Worm (Caenorhabditis elegans) whole organism, L2 larva: ENCODE data around the gene F10B5.3.

Experiments used
- C34F6.9 ChIP-seq: fragments of 150-350 bp; optimal IDR thresholded peaks from 2 replicates; lab custom pipeline; 2014; ENCODE audit warnings: missing biosample characterization, missing genetic modification characterization
- F13H6.1 ChIP-seq: sonication (generic microtip); optimal IDR thresholded peaks from 2 replicates; lab custom pipeline; 2016; ENCODE audit warnings: missing genetic modification characterization, missing compliant biosample characterization
- R02D3.7 ChIP-seq: fragments of 150-350 bp; optimal IDR thresholded peaks from 2 replicates; lab custom pipeline; 2014; ENCODE audit warnings: missing biosample characterization, missing genetic modification characterization
- Y55F3AM.14 ChIP-seq: fragments of 200-800 bp; sonication (Bioruptor generic); optimal IDR thresholded peaks from 2 replicates; lab custom pipeline; 2018; ENCODE audit warnings: mild to moderate bottlenecking, missing genetic modification characterization, missing compliant biosample characterization
- ZK546.5 ChIP-seq: sonication (generic microtip); optimal IDR thresholded peaks from 2 replicates; lab custom pipeline; 2017; ENCODE audit warnings: missing biosample characterization, missing genetic modification characterization
- alr-1 ChIP-seq: fragments of 150-350 bp; optimal IDR thresholded peaks from 2 replicates; lab custom pipeline; 2014; ENCODE audit warnings: missing biosample characterization, missing genetic modification characterization
- aly-2 ChIP-seq: fragments of 150-350 bp; optimal IDR thresholded peaks from 2 replicates; lab custom pipeline; 2014; ENCODE audit warnings: missing biosample characterization, missing genetic modification characterization
- ama-1 ChIP-seq: fragments of 150-350 bp; optimal IDR thresholded peaks from 2 replicates; lab custom pipeline; 2018; ENCODE audit warnings: inconsistent platforms
- blmp-1 ChIP-seq: sonication (generic microtip); optimal IDR thresholded peaks from 2 replicates; lab custom pipeline; 2017; ENCODE audit warnings: missing genetic modification characterization, mild to moderate bottlenecking, missing compliant biosample characterization, antibody characterized with exemption, moderate library complexity; ENCODE audit not compliant: insufficient read depth
- ceh-82 ChIP-seq: fragments of 150-350 bp; optimal IDR thresholded peaks from 2 replicates; lab custom pipeline; 2014; ENCODE audit warnings: missing biosample characterization, missing genetic modification characterization
- crh-2 ChIP-seq: sonication (generic microtip); optimal IDR thresholded peaks from 2 replicates; lab custom pipeline; 2017; ENCODE audit warnings: missing biosample characterization, missing genetic modification characterization
- dmd-4 ChIP-seq: sonication (generic microtip); optimal IDR thresholded peaks from 2 replicates; lab custom pipeline; 2017; ENCODE audit warnings: missing biosample characterization, missing genetic modification characterization
- egl-27 ChIP-seq: sonication (generic microtip); optimal IDR thresholded peaks from 3 replicates; lab custom pipeline; 2017; ENCODE audit warnings: missing biosample characterization, missing genetic modification reagents, missing genetic modification characterization
- elt-1 ChIP-seq: fragments of 150-350 bp; optimal IDR thresholded peaks from 2 replicates; lab custom pipeline; 2014; ENCODE audit warnings: missing biosample characterization, missing genetic modification characterization
- elt-3 ChIP-seq: sonication (generic microtip); optimal IDR thresholded peaks from 2 replicates; lab custom pipeline; 2017; ENCODE audit warnings: missing biosample characterization, missing genetic modification characterization
- fos-1 ChIP-seq: fragments of 150-350 bp; optimal IDR thresholded peaks from 2 replicates; lab custom pipeline; 2014; ENCODE audit warnings: missing biosample characterization, missing genetic modification characterization
- gmeb-1 ChIP-seq: fragments of 150-350 bp; optimal IDR thresholded peaks from 2 replicates; lab custom pipeline; 2014; ENCODE audit warnings: missing biosample characterization, missing genetic modification characterization
- lin-39 ChIP-seq: fragments of 150-350 bp; optimal IDR thresholded peaks from 2 replicates; lab custom pipeline; 2014; ENCODE audit warnings: missing biosample characterization, missing genetic modification reagents, missing genetic modification characterization
- lsy-2 ChIP-seq, 2 experiments: fragments of 150-350 bp in 1 of 2; sonication (generic microtip) in 1 of 2; optimal IDR thresholded peaks; 2 replicates each; lab custom pipeline; 2014 to 2017; ENCODE audit warnings: missing biosample characterization in 2 of 2, missing genetic modification characterization in 2 of 2
- mab-5 ChIP-seq: fragments of 150-350 bp; optimal IDR thresholded peaks from 2 replicates; lab custom pipeline; 2014; ENCODE audit warnings: missing biosample characterization, missing genetic modification characterization
- mbf-1 ChIP-seq: sonication (generic microtip); optimal IDR thresholded peaks from 2 replicates; lab custom pipeline; 2017; ENCODE audit warnings: missing biosample characterization, missing genetic modification characterization
- mdl-1 ChIP-seq, 2 experiments: fragments of 150-350 bp in 1 of 2; sonication (generic microtip) in 1 of 2; optimal IDR thresholded peaks; 2 replicates each; lab custom pipeline; 2017; ENCODE audit warnings: missing biosample characterization in 2 of 2, missing genetic modification characterization in 2 of 2
- nhr-10 ChIP-seq: sonication (generic microtip); optimal IDR thresholded peaks from 2 replicates; lab custom pipeline; 2017; ENCODE audit warnings: missing biosample characterization, missing genetic modification characterization
- nhr-11 ChIP-seq: fragments of 150-350 bp; optimal IDR thresholded peaks from 2 replicates; lab custom pipeline; 2014; ENCODE audit warnings: missing biosample characterization, missing genetic modification characterization
- nhr-12 ChIP-seq: fragments of 150-350 bp; optimal IDR thresholded peaks from 2 replicates; lab custom pipeline; 2014; ENCODE audit warnings: missing biosample characterization, missing genetic modification characterization
- nhr-129 ChIP-seq: fragments of 150-350 bp; optimal IDR thresholded peaks from 2 replicates; lab custom pipeline; 2014; ENCODE audit warnings: missing biosample characterization, missing genetic modification characterization
- nhr-21 ChIP-seq: fragments of 150-350 bp; optimal IDR thresholded peaks from 2 replicates; lab custom pipeline; 2014; ENCODE audit warnings: missing biosample characterization, missing genetic modification characterization
- nhr-23 ChIP-seq: fragments of 150-350 bp; optimal IDR thresholded peaks from 2 replicates; lab custom pipeline; 2014; ENCODE audit warnings: missing biosample characterization, missing genetic modification reagents, missing genetic modification characterization
- nhr-237 ChIP-seq: fragments of 150-350 bp; optimal IDR thresholded peaks from 2 replicates; lab custom pipeline; 2014; ENCODE audit warnings: missing biosample characterization, missing genetic modification characterization
- nhr-25 ChIP-seq: fragments of 150-350 bp; sonication (generic microtip); optimal IDR thresholded peaks from 3 replicates; lab custom pipeline; 2014; ENCODE audit warnings: missing biosample characterization, missing genetic modification characterization
- nhr-6 ChIP-seq: fragments of 150-350 bp; optimal IDR thresholded peaks from 2 replicates; lab custom pipeline; 2014; ENCODE audit warnings: missing biosample characterization, missing genetic modification characterization
- nhr-77 ChIP-seq: fragments of 150-350 bp; optimal IDR thresholded peaks from 2 replicates; lab custom pipeline; 2014; ENCODE audit warnings: missing biosample characterization, missing genetic modification characterization
- sem-4 ChIP-seq: fragments of 150-350 bp; optimal IDR thresholded peaks from 2 replicates; lab custom pipeline; 2014; ENCODE audit warnings: missing biosample characterization, missing genetic modification reagents, missing genetic modification characterization
- skn-1 ChIP-seq: sonication (generic microtip); optimal IDR thresholded peaks from 2 replicates; lab custom pipeline; 2017; ENCODE audit warnings: missing biosample characterization, missing genetic modification characterization
- sma-3 ChIP-seq: sonication (generic microtip); optimal IDR thresholded peaks from 2 replicates; lab custom pipeline; 2016; ENCODE audit warnings: missing genetic modification reagents, missing genetic modification characterization, missing compliant biosample characterization
- sma-9 ChIP-seq, 2 experiments: fragments of 150-350 bp in 1 of 2; sonication (generic microtip) in 1 of 2; optimal IDR thresholded peaks; 2 replicates each; lab custom pipeline; 2014 to 2016; ENCODE audit warnings: missing genetic modification characterization in 2 of 2, mild to moderate bottlenecking in 1 of 2, missing biosample characterization in 1 of 2, missing compliant biosample characterization in 1 of 2, missing genetic modification reagents in 1 of 2, moderate library complexity in 1 of 2
- snpc-4 ChIP-seq: fragments of 150-350 bp; optimal IDR thresholded peaks from 2 replicates; lab custom pipeline; 2014; ENCODE audit warnings: missing biosample characterization, missing genetic modification characterization
- unc-55 ChIP-seq: fragments of 150-350 bp; sonication (generic microtip); optimal IDR thresholded peaks from 3 replicates; lab custom pipeline; 2014; ENCODE audit warnings: missing biosample characterization, missing genetic modification reagents, missing genetic modification characterization
- zag-1 ChIP-seq: fragments of 150-350 bp; optimal IDR thresholded peaks from 2 replicates; lab custom pipeline; 2014; ENCODE audit warnings: missing biosample characterization, missing genetic modification characterization
- ztf-11 ChIP-seq: sonication (generic microtip); optimal IDR thresholded peaks from 2 replicates; lab custom pipeline; 2017; ENCODE audit warnings: missing biosample characterization, missing genetic modification characterization
- ztf-4 ChIP-seq: fragments of 150-350 bp; optimal IDR thresholded peaks from 2 replicates; lab custom pipeline; 2014; ENCODE audit warnings: missing biosample characterization, missing genetic modification characterization

The F10B5.3 gene

ce11 chrII:8141135-8141534 lies 8.7 kb downstream of the F10B5.3 start:
- TF ChIP-seq skn-1 (no peak), nhr-25 (tag; lab: Kevin White, UChicago) (no peak), sem-4 (no peak), nhr-21 (no peak), elt-3 (tag; lab: Kevin White, UChicago) (no peak), dmd-4 (no peak), ZK546.5 (tag; lab: Kevin White, UChicago) (no peak), snpc-4 (no peak), elt-1 (tag; lab: Kevin White, UChicago) (no peak)

- TF ChIP-seq unc-55 (GFP tag; lab: Kevin White, UChicago) (peak; percentile 2), gmeb-1 (tag; lab: Kevin White, UChicago) (no peak), alr-1 (tag; lab: Kevin White, UChicago) (no peak), nhr-129 (tag; lab: Kevin White, UChicago) (no peak), aly-2 (tag; lab: Kevin White, UChicago) (no peak), lsy-2 (tag; optimal IDR thresholded peaks at IDR 0.05; lab: Kevin White, UChicago) (peak in 1 of 2 experiments; percentile 27), Y55F3AM.14 (GFP tag; lab: Kevin White, UChicago) (no peak), mdl-1 (tag; optimal IDR thresholded peaks at IDR 0.05; lab: Kevin White, UChicago) (no peak), R02D3.7 (tag; lab: Kevin White, UChicago) (no peak), sma-3 (GFP tag; lab: Kevin White, UChicago) (no peak), skn-1 (peak; percentile 86), C34F6.9 (tag; lab: Kevin White, UChicago) (peak; percentile 36), fos-1 (tag; lab: Kevin White, UChicago) (peak; percentile 0)
- TF ChIP-seq, all 48 proteins: peak for 5
These were observed 11.7 kb downstream of the F10B5.3 start, which contains the start of gene cdc-48.2 for ce11 chrII:8138015-8138546. Gene cdc-48.2 (plus strand): TSS chrII:8138496.

- no peak for TF ChIP-seq zag-1 (tag; lab: Kevin White, UChicago)
- no peak for TF ChIP-seq nhr-6 (tag; lab: Kevin White, UChicago)
- TF ChIP-seq nhr-129 (tag; lab: Kevin White, UChicago): peak; percentile 49
- no peak for TF ChIP-seq mdl-1 (tag; optimal IDR thresholded peaks at IDR 0.05; lab: Kevin White, UChicago)
- TF ChIP-seq F13H6.1 (tag; lab: Kevin White, UChicago): no peak
- TF ChIP-seq ztf-11 (tag; lab: Kevin White, UChicago): no peak
- TF ChIP-seq nhr-23 (tag; lab: Kevin White, UChicago): no peak
- no peak for TF ChIP-seq nhr-237 (tag; lab: Kevin White, UChicago)
- TF ChIP-seq lsy-2 (tag; optimal IDR thresholded peaks at IDR 0.05; lab: Kevin White, UChicago): peak in 1 of 2 experiments; percentile 67
- TF ChIP-seq lin-39 (tag; lab: Kevin White, UChicago): no peak
- TF ChIP-seq sma-3 (GFP tag; lab: Kevin White, UChicago): peak; percentile 1
- peak; percentile 37 for TF ChIP-seq C34F6.9 (tag; lab: Kevin White, UChicago)
- no peak for TF ChIP-seq ceh-82 (tag; lab: Kevin White, UChicago)
- TF ChIP-seq ztf-4 (tag; lab: Kevin White, UChicago): no peak
- TF ChIP-seq sma-9 (GFP tag; optimal IDR thresholded peaks at IDR 0.05; lab: Kevin White, UChicago): no peak
- TF ChIP-seq sma-9 (tag; optimal IDR thresholded peaks at IDR 0.05; lab: Kevin White, UChicago): no peak
- TF ChIP-seq nhr-25 (tag; lab: Kevin White, UChicago): peak; percentile 8
- TF ChIP-seq R02D3.7 (tag; lab: Kevin White, UChicago): no peak
- TF ChIP-seq nhr-21: no peak
- no peak for TF ChIP-seq fos-1 (tag; lab: Kevin White, UChicago)
- no peak for TF ChIP-seq mab-5 (tag; lab: Kevin White, UChicago)
- no peak for TF ChIP-seq crh-2 (tag; lab: Kevin White, UChicago)
- TF ChIP-seq nhr-77 (tag; lab: Kevin White, UChicago): no peak
- TF ChIP-seq alr-1 (tag; lab: Kevin White, UChicago): no peak
- no peak for TF ChIP-seq egl-27 (tag; lab: Kevin White, UChicago)
- no peak for TF ChIP-seq mbf-1 (tag; lab: Kevin White, UChicago)
- no peak for TF ChIP-seq dmd-4
- no peak for TF ChIP-seq blmp-1 (tag; lab: Kevin White, UChicago)
- no peak for TF ChIP-seq nhr-10 (tag; lab: Kevin White, UChicago)
- no peak for TF ChIP-seq snpc-4
- no peak for TF ChIP-seq elt-1 (tag; lab: Kevin White, UChicago)
- peak; percentile 29 for TF ChIP-seq unc-55 (GFP tag; lab: Kevin White, UChicago)
- no peak for TF ChIP-seq ama-1 (lab: Kevin White, UChicago)
- peak; percentile 21 for TF ChIP-seq gmeb-1 (tag; lab: Kevin White, UChicago)
- no peak for TF ChIP-seq elt-3 (tag; lab: Kevin White, UChicago)
- TF ChIP-seq nhr-12 (tag; lab: Kevin White, UChicago): no peak
- no peak for TF ChIP-seq nhr-11
- TF ChIP-seq skn-1: peak; percentile 16
These were observed 12.5 kb downstream of the F10B5.3 start for ce11 chrII:8137379-8137778.
